Worm (Caenorhabditis elegans) whole organism, L4 larva: Measurements from ENCODE around the gene K07C11.7.

ENCODE experiments used
- F10B5.3 ChIP-seq: sonication (generic microtip); optimal IDR thresholded peaks from 2 replicates; lab custom pipeline; 2016; ENCODE audit warnings: mild to moderate bottlenecking, missing genetic modification characterization, missing compliant biosample characterization
- Y5F2A.4 ChIP-seq: fragments of 200-800 bp; sonication (Bioruptor generic); optimal IDR thresholded peaks from 2 replicates; lab custom pipeline; 2018; ENCODE audit warnings: mild to moderate bottlenecking, missing genetic modification characterization, missing compliant biosample characterization
- egl-27 ChIP-seq: sonication (generic microtip); optimal IDR thresholded peaks from 3 replicates; lab custom pipeline; 2017; ENCODE audit warnings: missing biosample characterization, missing genetic modification reagents, missing genetic modification characterization
- fos-1 ChIP-seq: fragments of 150-350 bp; optimal IDR thresholded peaks from 2 replicates; lab custom pipeline; 2014; ENCODE audit warnings: missing biosample characterization, missing genetic modification characterization
- jun-1 ChIP-seq: fragments of 150-350 bp; optimal IDR thresholded peaks from 2 replicates; lab custom pipeline; 2014; ENCODE audit warnings: missing biosample characterization, missing genetic modification reagents, missing genetic modification characterization
- lin-13 ChIP-seq: fragments of 150-350 bp; optimal IDR thresholded peaks from 2 replicates; lab custom pipeline; 2014; ENCODE audit warnings: missing biosample characterization, missing genetic modification reagents, missing genetic modification characterization
- mes-2 ChIP-seq: sonication (generic microtip); optimal IDR thresholded peaks from 2 replicates; lab custom pipeline; 2016; ENCODE audit warnings: missing genotype, mild to moderate bottlenecking, missing genetic modification characterization, missing compliant biosample characterization; ENCODE audit not compliant: poor library complexity, severe bottlenecking
- php-3 ChIP-seq: fragments of 200-800 bp; sonication (Bioruptor generic); IDR thresholded peaks from 2 replicates; pipeline ENCODE4 v1.3.6; 2022; ENCODE audit warnings: missing genetic modification reagents, missing genetic modification characterization, missing compliant biosample characterization
- tra-1 ChIP-seq: fragments of 200-800 bp; sonication (Bioruptor generic); IDR thresholded peaks from 2 replicates; pipeline ENCODE4 v1.3.6; 2022; ENCODE audit warnings: missing genetic modification reagents, missing genetic modification characterization, missing compliant biosample characterization

- TF ChIP-seq lin-13 (GFP tag; lab: Kevin White, UChicago) (no peak), php-3 (GFP tag; lab: Robert Waterston, UW) (no peak), F10B5.3 (tag; lab: Kevin White, UChicago) (no peak), Y5F2A.4 (GFP tag; lab: Kevin White, UChicago) (no peak), jun-1 (no peak), egl-27 (tag; lab: Kevin White, UChicago) (no peak), tra-1 (GFP tag; lab: Robert Waterston, UW) (no peak), fos-1 (tag; lab: Kevin White, UChicago) (no peak), mes-2 (tag; lab: Kevin White, UChicago) (no peak)
Observed at ce11 chrV:8185737-8186136, 28.0 kb downstream of the K07C11.7 start, which contains the start of gene F20D6.2.
